Fruit fly (Drosophila melanogaster): ENCODE measurements around the gene CheB93b.

CheB93b gene

DNA sequence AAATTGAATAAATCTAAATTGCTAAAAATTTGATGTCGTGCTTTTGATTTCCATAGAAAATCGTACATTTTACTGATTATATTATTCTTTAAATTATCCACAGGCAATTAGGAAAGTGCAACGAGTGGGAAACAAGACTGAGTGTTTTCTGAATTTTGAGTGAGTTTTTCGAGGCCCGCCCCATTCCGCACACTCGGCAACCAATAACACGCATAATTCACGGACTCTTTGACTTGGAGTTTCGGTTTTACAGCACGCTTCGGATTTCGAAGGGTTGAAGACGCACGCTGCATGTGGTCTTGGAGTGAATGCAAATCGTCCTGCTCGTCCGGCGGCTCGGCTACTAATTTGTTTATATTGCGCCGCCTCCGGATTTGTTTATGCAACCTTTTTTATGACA lies 16.7 kb upstream of the CheB93b start:
- no peak for TF ChIP-seq CG8478 (optimal IDR thresholded peaks at IDR 0.05)
- TF ChIP-seq CTCF (optimal IDR thresholded peaks at IDR 0.05): no peak

DNA sequence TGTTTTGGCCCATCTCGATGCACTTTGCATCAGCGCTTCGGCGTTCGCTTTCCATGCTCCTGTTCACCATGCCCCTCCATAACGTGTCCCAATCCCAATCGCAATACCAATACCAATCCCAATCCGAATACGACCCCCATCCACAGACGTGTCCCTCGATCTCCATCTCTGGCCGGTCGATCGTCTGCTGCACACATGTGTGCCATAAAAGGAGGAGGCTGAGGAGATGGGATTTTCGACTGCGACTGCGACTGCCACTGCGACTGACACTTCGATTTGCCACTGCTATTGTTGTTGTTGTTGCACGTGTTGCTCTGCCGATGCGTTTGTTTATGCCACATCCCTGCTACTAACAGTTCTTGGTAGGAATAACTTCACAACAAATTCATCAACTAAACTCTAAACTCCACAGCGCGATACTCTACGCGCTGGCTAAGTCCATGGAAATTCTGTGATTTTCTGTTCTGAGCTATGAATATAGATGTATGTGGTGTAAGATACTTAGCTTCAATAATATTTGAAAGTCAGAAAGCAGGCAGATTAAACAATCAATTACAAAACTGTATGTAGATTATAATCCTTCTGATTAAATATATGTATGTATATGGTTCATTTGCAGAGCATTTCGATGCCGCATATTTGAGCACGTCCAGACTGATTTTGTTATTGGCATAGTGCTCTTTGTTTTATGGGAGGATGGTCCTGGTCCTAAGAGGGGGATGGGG lies 15.8 kb upstream of the CheB93b start:
- TF ChIP-seq CTCF (optimal IDR thresholded peaks at IDR 0.05) (no peak), CG8478 (optimal IDR thresholded peaks at IDR 0.05) (no peak)

DNA sequence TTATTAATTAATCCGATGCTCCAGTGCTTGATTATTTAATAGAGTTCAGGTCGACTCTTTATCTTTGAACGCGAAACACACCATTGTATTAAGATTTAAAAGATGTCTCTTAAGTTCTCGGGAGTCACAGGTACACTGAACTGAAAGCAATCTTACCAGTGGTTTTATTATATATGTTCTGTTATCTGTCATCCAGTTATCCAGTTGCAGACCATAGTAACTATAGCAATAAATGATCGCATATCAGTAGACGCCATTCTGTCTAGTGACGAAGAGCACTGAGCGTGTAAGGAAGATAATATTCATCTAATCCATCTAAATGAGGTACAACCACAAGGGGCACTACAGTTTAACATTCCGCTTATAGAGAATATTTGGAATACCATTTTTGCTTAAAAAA lies 9.3 kb upstream of the CheB93b start, which contains the start of gene Ugt49B2:
Ugt49B2 (minus strand) TSS at position 101 of the 400 bp plus-strand sequence.
- no peak for TF ChIP-seq CG8478 (optimal IDR thresholded peaks at IDR 0.05)
- TF ChIP-seq CTCF (optimal IDR thresholded peaks at IDR 0.05): no peak

DNA sequence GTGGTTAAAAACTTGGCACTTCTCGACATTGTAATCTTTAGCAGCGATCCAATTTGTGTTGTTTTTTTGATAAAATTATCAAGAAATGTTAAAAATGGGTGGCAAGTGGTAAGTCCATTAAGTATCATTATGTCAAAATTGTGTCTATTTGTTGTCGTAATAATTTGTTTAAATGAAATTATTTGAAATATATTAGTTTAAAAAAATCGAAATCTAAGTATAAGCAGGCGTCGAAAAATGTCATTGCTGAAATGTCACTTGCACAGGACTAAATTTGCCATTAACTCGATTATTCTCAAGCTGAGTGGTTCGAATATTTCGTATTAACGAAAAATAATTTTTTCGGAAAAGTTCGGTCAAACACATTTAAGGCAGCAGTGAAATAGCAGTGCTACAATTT lies 5.5 kb upstream of the CheB93b start, which contains the start of gene CG7907:
CG7907 (plus strand) TSS at position 301 of the 400 bp plus-strand sequence.
- TF ChIP-seq CTCF (optimal IDR thresholded peaks at IDR 0.05): no peak
- no peak for TF ChIP-seq CG8478 (optimal IDR thresholded peaks at IDR 0.05)

DNA sequence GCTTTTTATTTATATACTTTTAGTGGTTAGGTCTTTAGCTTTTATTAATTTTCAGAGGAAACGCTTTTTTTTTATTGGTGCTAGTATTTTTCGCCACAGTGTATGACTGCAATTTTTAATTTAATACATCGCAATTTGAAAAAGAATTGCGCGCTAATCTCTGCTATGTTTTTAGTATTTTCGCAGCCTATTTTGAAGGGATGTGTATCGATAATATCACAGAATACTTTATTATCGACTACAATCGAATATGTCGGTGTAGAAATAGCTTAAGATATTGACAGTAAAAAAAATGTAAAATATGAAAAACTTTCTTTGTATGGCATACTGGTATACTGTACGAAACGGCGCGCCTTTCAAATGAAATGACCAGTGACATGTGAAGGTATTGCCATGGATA lies 2.2 kb upstream of the CheB93b start:
- TF ChIP-seq CTCF (optimal IDR thresholded peaks at IDR 0.05): peak; percentile 29 to 43
- TF ChIP-seq CG8478 (optimal IDR thresholded peaks at IDR 0.05): no peak

DNA sequence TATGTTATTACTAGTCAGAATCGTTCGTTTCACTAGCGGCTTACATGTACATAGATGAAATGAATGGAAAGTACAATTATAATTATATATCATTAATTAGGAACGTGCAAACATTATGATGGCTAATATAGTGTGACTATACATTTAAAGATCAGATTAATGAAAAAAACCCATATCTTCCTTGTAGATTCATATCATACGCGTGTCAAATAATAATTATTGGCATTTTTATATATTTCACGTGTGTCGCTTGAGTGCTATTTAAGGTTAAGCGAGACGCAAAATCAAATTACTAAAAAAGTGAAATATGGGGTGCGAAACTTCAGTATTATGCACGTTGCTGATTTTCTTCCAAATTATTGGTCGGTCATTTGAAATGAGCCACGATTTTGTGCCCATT lies 1.8 kb upstream of the CheB93b start, which contains the start of gene CheB93a:
CheB93a (plus strand) TSS at position 301 of the 400 bp plus-strand sequence.
- no peak for TF ChIP-seq CG8478 (optimal IDR thresholded peaks at IDR 0.05)
- TF ChIP-seq CTCF (optimal IDR thresholded peaks at IDR 0.05): no peak

DNA sequence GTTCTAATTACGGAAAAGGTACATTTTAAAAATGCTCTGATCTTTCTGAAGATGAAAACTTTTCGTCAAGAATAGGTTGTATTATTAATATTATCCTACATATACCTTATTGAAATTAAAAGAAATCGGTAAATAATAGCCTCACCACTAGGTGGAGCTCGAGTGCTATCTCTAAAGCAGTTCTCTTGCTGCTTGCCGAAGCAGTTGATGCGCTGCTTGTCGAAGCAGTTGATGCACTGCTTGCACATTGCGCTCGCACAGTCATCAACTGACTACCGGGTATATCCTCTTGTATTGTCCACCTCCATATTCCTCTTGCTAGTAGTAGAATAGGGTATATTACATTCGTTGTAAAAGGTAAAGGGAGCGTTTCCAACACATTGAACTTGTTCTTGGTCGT lies 551 bp upstream of the CheB93b start:
- TF ChIP-seq CG8478 (optimal IDR thresholded peaks at IDR 0.05): no peak
- TF ChIP-seq CTCF (optimal IDR thresholded peaks at IDR 0.05): peak; percentile 98 to 99

DNA sequence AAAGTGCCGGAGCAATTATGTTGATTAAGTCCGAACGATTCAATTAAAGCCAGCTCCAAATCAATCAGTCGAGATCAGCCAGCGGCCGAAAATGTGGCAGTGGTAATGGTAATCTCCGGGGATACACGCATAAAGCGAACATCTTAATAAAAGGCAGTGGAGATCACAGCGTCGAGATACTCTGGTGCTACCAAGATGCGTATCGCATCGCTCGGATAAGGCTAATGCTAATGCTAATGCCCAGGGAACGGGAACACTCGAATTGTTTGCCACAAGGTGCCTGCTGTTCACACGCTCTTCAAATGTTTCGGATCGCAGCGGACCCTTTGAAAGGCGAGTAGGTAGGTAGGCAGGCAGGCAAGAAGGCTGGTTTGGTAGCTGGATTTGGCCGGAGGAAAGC lies 5.2 kb downstream of the CheB93b start:
- TF ChIP-seq CTCF (optimal IDR thresholded peaks at IDR 0.05) (no peak), CG8478 (optimal IDR thresholded peaks at IDR 0.05) (no peak)

DNA sequence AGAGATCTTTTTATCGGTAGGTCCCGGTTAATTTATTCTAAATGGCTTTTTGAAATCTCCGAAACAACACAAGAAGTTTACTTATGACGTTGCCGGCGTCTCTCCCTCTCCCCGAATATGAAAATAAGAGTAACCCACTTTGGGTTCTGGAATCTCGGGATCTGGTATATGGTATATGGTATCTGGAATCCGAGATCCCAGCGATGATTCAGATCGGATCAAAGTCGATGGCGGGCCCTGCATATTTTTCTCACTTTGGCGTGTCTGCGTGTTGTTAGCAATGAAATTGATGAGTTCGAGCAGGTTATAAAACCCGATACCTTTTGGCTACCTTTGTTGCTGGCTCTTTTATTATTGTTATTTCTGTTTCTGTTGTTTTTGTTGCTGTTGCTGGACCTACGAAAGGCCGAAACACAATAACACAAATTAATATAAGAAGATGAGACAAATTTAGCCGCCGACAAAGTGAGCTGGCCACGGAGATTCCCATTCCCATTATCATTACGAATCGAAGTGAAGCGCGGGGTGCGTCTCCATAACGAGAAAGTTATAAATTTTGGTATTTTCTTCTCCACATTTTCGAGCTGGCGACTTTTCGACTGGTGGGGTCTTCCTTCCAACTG lies 6.2 kb downstream of the CheB93b start:
- TF ChIP-seq CG8478 (optimal IDR thresholded peaks at IDR 0.05) (no peak), CTCF (optimal IDR thresholded peaks at IDR 0.05) (no peak)

DNA sequence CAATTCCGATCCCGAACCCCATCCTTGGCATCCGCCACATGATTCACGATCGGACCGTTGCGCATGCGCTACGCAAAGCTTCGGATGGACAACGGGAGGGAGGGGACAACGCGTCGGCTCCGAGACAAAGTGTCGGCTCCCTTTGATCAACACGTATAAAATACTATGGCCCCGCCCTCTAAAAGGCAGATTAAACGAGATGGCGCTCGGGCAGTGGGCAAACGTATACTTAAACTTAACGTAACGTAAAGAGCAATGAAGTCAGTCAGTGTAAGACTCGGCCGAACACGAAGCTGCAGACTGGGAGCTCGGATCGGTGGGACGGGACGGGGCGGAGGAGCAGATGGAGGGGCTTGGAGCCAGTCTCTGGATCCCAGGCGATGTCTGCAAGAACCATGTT lies 8.0 kb downstream of the CheB93b start:
- TF ChIP-seq CTCF (optimal IDR thresholded peaks at IDR 0.05) (no peak), CG8478 (optimal IDR thresholded peaks at IDR 0.05) (no peak)

DNA sequence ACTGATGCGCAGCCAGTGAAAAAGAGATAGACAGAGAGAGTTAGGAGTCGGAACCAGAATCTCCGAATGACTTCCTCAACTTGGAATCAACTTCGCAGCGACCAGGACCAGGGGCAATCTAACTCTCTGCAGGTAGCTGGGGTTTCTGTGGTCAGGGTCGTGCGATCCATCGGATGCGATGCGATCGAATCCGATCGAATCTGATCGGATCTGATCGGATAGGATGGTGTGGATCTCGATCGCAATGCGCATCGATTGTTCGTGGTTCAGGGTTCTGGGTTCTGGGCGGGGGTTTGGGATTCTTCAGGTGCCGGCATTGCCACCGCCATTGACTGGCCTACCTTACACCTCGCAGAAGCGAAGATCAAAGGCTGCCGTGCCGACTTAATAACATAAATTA lies 10.3 kb downstream of the CheB93b start:
- no peak for TF ChIP-seq CTCF (optimal IDR thresholded peaks at IDR 0.05)

DNA sequence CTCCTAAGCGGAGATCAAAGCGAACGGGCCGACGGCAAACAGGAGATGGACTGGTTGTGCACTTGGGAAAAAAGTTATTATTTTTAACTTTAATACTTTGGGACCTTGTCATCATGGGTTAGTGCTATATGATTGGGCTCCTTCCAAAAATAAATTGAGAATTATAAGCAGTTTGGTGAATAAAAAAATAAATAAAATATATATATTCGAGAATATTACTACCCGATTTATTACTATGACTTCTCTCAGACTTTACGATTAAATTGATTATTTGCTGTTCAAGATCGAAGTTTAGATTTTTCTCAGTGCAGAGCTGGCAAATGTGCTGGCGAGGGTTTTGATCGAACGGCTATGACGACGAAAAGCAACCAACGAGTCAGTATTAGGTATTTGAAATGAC lies 11.0 kb downstream of the CheB93b start:
- TF ChIP-seq CG8478 (optimal IDR thresholded peaks at IDR 0.05) (no peak), CTCF (optimal IDR thresholded peaks at IDR 0.05) (no peak)

DNA sequence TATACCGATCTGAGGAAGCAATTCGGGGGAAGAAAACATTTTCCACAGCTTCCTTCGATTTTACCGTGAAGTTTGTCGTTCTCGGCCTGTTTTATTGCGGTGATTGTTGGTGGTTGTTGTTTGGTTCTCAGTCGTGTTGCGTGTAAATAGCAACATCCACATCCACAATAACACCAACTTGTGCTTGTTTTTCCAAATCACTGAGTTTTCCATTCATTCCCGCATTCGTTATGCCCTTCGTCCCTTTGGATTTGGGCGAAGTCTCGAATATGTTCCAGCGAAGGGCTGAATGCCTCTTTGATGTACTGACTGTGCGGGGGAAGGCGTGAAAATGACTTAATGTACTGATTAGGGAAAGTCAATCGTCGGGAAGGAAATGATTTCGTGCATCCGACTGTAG lies 17.9 kb downstream of the CheB93b start:
- TF ChIP-seq CG8478 (optimal IDR thresholded peaks at IDR 0.05) (no peak), CTCF (optimal IDR thresholded peaks at IDR 0.05) (no peak)

DNA sequence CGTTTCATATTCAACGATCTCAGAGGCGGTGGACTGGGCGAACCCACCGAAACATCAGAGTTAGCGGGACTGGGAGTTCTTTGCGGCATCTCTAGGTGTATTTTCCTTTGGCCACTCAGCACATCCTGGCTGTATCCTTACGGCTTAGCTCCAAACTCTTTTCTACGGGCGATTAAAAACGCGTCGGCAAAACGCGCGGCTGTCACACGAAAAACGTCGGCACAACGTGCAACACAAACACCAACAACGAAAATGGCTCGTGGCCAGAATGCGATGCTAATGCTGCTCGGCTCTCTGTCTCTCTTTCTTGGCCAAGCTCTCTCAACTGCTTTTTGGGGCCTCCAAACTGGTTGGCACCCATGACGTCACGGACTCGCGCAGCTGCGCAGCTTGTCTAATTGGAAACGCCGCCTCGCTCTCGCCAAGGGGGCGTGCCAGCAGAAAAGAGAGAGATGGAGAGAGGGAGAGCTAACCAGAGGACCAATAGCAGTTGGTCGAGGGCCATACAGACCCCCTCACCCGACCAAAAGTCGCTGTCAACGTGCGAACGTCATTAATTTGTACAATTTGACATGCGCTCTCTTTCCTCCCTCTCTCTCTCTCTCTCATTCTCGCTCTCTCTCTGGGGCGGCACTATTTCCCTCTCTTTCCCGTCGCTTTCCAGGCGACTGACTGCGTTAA lies 25.1 kb downstream of the CheB93b start, which contains the start of gene lbl:
lbl (minus strand) TSS at position 255 of the 681 bp plus-strand sequence.
- TF ChIP-seq CTCF (optimal IDR thresholded peaks at IDR 0.05): peak in 1 of 2 experiments; percentile 32
- TF ChIP-seq CG8478 (optimal IDR thresholded peaks at IDR 0.05): peak; percentile 59

DNA sequence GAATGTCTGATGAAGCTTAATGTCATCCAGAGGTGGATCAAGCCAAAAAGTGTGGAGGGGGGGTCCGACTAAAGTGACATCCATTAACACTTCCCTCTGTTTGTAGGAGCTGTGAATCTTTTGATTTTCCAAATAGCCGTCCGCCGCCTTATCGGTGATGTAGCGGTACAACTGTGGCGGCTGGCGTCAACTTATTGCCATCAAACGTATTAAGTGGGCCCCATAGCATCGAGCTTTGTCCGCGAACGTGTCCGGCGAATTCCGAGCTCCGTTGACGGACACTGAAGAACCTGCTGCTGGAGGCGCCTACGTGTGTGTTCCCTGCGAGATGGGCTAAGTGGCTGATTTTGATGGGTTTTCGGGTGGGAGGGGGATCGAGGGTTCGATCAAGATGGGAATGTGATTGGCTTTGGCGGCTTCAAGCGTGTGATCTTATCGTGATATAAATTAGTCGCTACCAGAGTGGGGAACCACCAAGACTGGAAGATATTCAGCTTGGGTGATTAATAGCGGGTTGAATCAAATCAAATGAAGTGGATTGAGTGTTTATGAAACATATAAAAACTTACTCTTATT lies 28.7 kb downstream of the CheB93b start:
- TF ChIP-seq CG8478 (optimal IDR thresholded peaks at IDR 0.05): no peak
- no peak for TF ChIP-seq CTCF (optimal IDR thresholded peaks at IDR 0.05)

Measured in S2 (cell line).